Worm (Caenorhabditis elegans) whole organism, L2 larva: ENCODE data around the gene rpl-16.

Source experiments
- C34F6.9 ChIP-seq: fragments of 150-350 bp; optimal IDR thresholded peaks from 2 replicates; lab custom pipeline; 2014; ENCODE audit warnings: missing biosample characterization, missing genetic modification characterization
- F13H6.1 ChIP-seq: sonication (generic microtip); optimal IDR thresholded peaks from 2 replicates; lab custom pipeline; 2016; ENCODE audit warnings: missing genetic modification characterization, missing compliant biosample characterization
- Y55F3AM.14 ChIP-seq: fragments of 200-800 bp; sonication (Bioruptor generic); optimal IDR thresholded peaks from 2 replicates; lab custom pipeline; 2018; ENCODE audit warnings: mild to moderate bottlenecking, missing genetic modification characterization, missing compliant biosample characterization
- alr-1 ChIP-seq: fragments of 150-350 bp; optimal IDR thresholded peaks from 2 replicates; lab custom pipeline; 2014; ENCODE audit warnings: missing biosample characterization, missing genetic modification characterization
- aly-2 ChIP-seq: fragments of 150-350 bp; optimal IDR thresholded peaks from 2 replicates; lab custom pipeline; 2014; ENCODE audit warnings: missing biosample characterization, missing genetic modification characterization
- ama-1 ChIP-seq: fragments of 150-350 bp; optimal IDR thresholded peaks from 2 replicates; lab custom pipeline; 2018; ENCODE audit warnings: inconsistent platforms
- blmp-1 ChIP-seq: sonication (generic microtip); optimal IDR thresholded peaks from 2 replicates; lab custom pipeline; 2017; ENCODE audit warnings: missing genetic modification characterization, mild to moderate bottlenecking, missing compliant biosample characterization, antibody characterized with exemption, moderate library complexity; ENCODE audit not compliant: insufficient read depth
- ceh-82 ChIP-seq: fragments of 150-350 bp; optimal IDR thresholded peaks from 2 replicates; lab custom pipeline; 2014; ENCODE audit warnings: missing biosample characterization, missing genetic modification characterization
- crh-2 ChIP-seq: sonication (generic microtip); optimal IDR thresholded peaks from 2 replicates; lab custom pipeline; 2017; ENCODE audit warnings: missing biosample characterization, missing genetic modification characterization
- dmd-4 ChIP-seq: sonication (generic microtip); optimal IDR thresholded peaks from 2 replicates; lab custom pipeline; 2017; ENCODE audit warnings: missing biosample characterization, missing genetic modification characterization
- egl-27 ChIP-seq: sonication (generic microtip); optimal IDR thresholded peaks from 3 replicates; lab custom pipeline; 2017; ENCODE audit warnings: missing biosample characterization, missing genetic modification reagents, missing genetic modification characterization
- elt-1 ChIP-seq: fragments of 150-350 bp; optimal IDR thresholded peaks from 2 replicates; lab custom pipeline; 2014; ENCODE audit warnings: missing biosample characterization, missing genetic modification characterization
- elt-3 ChIP-seq: sonication (generic microtip); optimal IDR thresholded peaks from 2 replicates; lab custom pipeline; 2017; ENCODE audit warnings: missing biosample characterization, missing genetic modification characterization
- fos-1 ChIP-seq: fragments of 150-350 bp; optimal IDR thresholded peaks from 2 replicates; lab custom pipeline; 2014; ENCODE audit warnings: missing biosample characterization, missing genetic modification characterization
- gmeb-1 ChIP-seq: fragments of 150-350 bp; optimal IDR thresholded peaks from 2 replicates; lab custom pipeline; 2014; ENCODE audit warnings: missing biosample characterization, missing genetic modification characterization
- lin-11 ChIP-seq: fragments of 150-350 bp; sonication (generic microtip); optimal IDR thresholded peaks from 2 replicates; lab custom pipeline; 2014; ENCODE audit warnings: missing biosample characterization, missing genetic modification characterization, inconsistent platforms, mixed read lengths
- lin-13 ChIP-seq: fragments of 150-350 bp; optimal IDR thresholded peaks from 2 replicates; lab custom pipeline; 2014; ENCODE audit warnings: missing biosample characterization, missing genetic modification reagents, missing genetic modification characterization
- lin-39 ChIP-seq: fragments of 150-350 bp; optimal IDR thresholded peaks from 2 replicates; lab custom pipeline; 2014; ENCODE audit warnings: missing biosample characterization, missing genetic modification reagents, missing genetic modification characterization
- lsy-2 ChIP-seq, 2 experiments: fragments of 150-350 bp in 1 of 2; sonication (generic microtip) in 1 of 2; optimal IDR thresholded peaks; 2 replicates each; lab custom pipeline; 2014 to 2017; ENCODE audit warnings: missing biosample characterization in 2 of 2, missing genetic modification characterization in 2 of 2
- mbf-1 ChIP-seq: sonication (generic microtip); optimal IDR thresholded peaks from 2 replicates; lab custom pipeline; 2017; ENCODE audit warnings: missing biosample characterization, missing genetic modification characterization
- mdl-1 ChIP-seq, 2 experiments: fragments of 150-350 bp in 1 of 2; sonication (generic microtip) in 1 of 2; optimal IDR thresholded peaks; 2 replicates each; lab custom pipeline; 2017; ENCODE audit warnings: missing biosample characterization in 2 of 2, missing genetic modification characterization in 2 of 2
- nhr-11 ChIP-seq: fragments of 150-350 bp; optimal IDR thresholded peaks from 2 replicates; lab custom pipeline; 2014; ENCODE audit warnings: missing biosample characterization, missing genetic modification characterization
- nhr-12 ChIP-seq: fragments of 150-350 bp; optimal IDR thresholded peaks from 2 replicates; lab custom pipeline; 2014; ENCODE audit warnings: missing biosample characterization, missing genetic modification characterization
- nhr-129 ChIP-seq: fragments of 150-350 bp; optimal IDR thresholded peaks from 2 replicates; lab custom pipeline; 2014; ENCODE audit warnings: missing biosample characterization, missing genetic modification characterization
- nhr-23 ChIP-seq: fragments of 150-350 bp; optimal IDR thresholded peaks from 2 replicates; lab custom pipeline; 2014; ENCODE audit warnings: missing biosample characterization, missing genetic modification reagents, missing genetic modification characterization
- nhr-237 ChIP-seq: fragments of 150-350 bp; optimal IDR thresholded peaks from 2 replicates; lab custom pipeline; 2014; ENCODE audit warnings: missing biosample characterization, missing genetic modification characterization
- nhr-6 ChIP-seq: fragments of 150-350 bp; optimal IDR thresholded peaks from 2 replicates; lab custom pipeline; 2014; ENCODE audit warnings: missing biosample characterization, missing genetic modification characterization
- nhr-77 ChIP-seq: fragments of 150-350 bp; optimal IDR thresholded peaks from 2 replicates; lab custom pipeline; 2014; ENCODE audit warnings: missing biosample characterization, missing genetic modification characterization
- peb-1 ChIP-seq: fragments of 150-350 bp; optimal IDR thresholded peaks from 2 replicates; lab custom pipeline; 2014; ENCODE audit warnings: missing biosample characterization, missing genetic modification characterization
- sem-4 ChIP-seq: fragments of 150-350 bp; optimal IDR thresholded peaks from 2 replicates; lab custom pipeline; 2014; ENCODE audit warnings: missing biosample characterization, missing genetic modification reagents, missing genetic modification characterization
- sma-3 ChIP-seq: sonication (generic microtip); optimal IDR thresholded peaks from 2 replicates; lab custom pipeline; 2016; ENCODE audit warnings: missing genetic modification reagents, missing genetic modification characterization, missing compliant biosample characterization
- sma-9 ChIP-seq, 2 experiments: fragments of 150-350 bp in 1 of 2; sonication (generic microtip) in 1 of 2; optimal IDR thresholded peaks; 2 replicates each; lab custom pipeline; 2014 to 2016; ENCODE audit warnings: missing genetic modification characterization in 2 of 2, mild to moderate bottlenecking in 1 of 2, missing biosample characterization in 1 of 2, missing compliant biosample characterization in 1 of 2, missing genetic modification reagents in 1 of 2, moderate library complexity in 1 of 2
- snpc-4 ChIP-seq: fragments of 150-350 bp; optimal IDR thresholded peaks from 2 replicates; lab custom pipeline; 2014; ENCODE audit warnings: missing biosample characterization, missing genetic modification characterization
- unc-55 ChIP-seq: fragments of 150-350 bp; sonication (generic microtip); optimal IDR thresholded peaks from 3 replicates; lab custom pipeline; 2014; ENCODE audit warnings: missing biosample characterization, missing genetic modification reagents, missing genetic modification characterization
- unc-62 ChIP-seq: fragments of 150-350 bp; optimal IDR thresholded peaks from 2 replicates; lab custom pipeline; 2014; ENCODE audit warnings: missing biosample characterization, missing genetic modification reagents, missing genetic modification characterization
- zag-1 ChIP-seq: fragments of 150-350 bp; optimal IDR thresholded peaks from 2 replicates; lab custom pipeline; 2014; ENCODE audit warnings: missing biosample characterization, missing genetic modification characterization
- ztf-11 ChIP-seq: sonication (generic microtip); optimal IDR thresholded peaks from 2 replicates; lab custom pipeline; 2017; ENCODE audit warnings: missing biosample characterization, missing genetic modification characterization
- ztf-4 ChIP-seq: fragments of 150-350 bp; optimal IDR thresholded peaks from 2 replicates; lab custom pipeline; 2014; ENCODE audit warnings: missing biosample characterization, missing genetic modification characterization

The rpl-16 gene

ce11 chrIII:3488224-3488623, 15.2 kb downstream of the rpl-16 start, which contains the start of gene C34C12.7:
Gene C34C12.7 (minus strand): TSS chrIII:3488341.
- TF ChIP-seq zag-1 (tag; lab: Kevin White, UChicago) (no peak), nhr-77 (tag; lab: Kevin White, UChicago) (no peak), peb-1 (no peak), aly-2 (tag; lab: Kevin White, UChicago) (no peak), egl-27 (tag; lab: Kevin White, UChicago) (no peak), unc-62 (no peak), alr-1 (tag; lab: Kevin White, UChicago) (no peak), ztf-11 (no peak), lin-11 (tag; lab: Kevin White, UChicago) (no peak), nhr-12 (no peak), blmp-1 (no peak), C34F6.9 (no peak)

DNA sequence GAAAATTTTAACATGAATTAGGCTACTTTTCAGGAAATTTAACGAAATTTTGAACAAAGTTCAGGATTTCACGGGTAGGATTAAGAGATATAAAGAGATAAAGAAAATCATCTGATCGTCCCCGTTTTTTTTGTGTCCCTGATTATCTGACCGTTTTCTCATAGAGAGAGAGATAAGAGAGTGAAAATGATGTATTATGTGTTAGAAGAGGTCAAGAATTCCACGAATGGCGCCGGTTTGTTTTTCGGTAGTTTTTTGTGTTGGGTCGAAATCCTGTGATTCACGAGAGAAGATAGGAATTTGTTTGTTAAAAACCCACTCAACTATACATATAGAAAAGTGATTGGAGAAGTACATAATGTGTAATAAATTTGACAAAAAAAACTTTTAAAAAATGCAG, 16.3 kb downstream of the rpl-16 start:
- TF ChIP-seq lin-39 (no peak), sma-9 (GFP tag; optimal IDR thresholded peaks at IDR 0.05; lab: Kevin White, UChicago) (no peak), sma-9 (tag; optimal IDR thresholded peaks at IDR 0.05; lab: Kevin White, UChicago) (no peak), nhr-237 (tag; lab: Kevin White, UChicago) (no peak), elt-1 (tag; lab: Kevin White, UChicago) (no peak), unc-62 (no peak), crh-2 (no peak), egl-27 (tag; lab: Kevin White, UChicago) (no peak), ama-1 (no peak), nhr-12 (no peak), nhr-23 (tag; lab: Kevin White, UChicago) (no peak), sem-4 (tag; lab: Kevin White, UChicago) (no peak), ceh-82 (tag; lab: Kevin White, UChicago) (no peak), nhr-6 (tag; lab: Kevin White, UChicago) (no peak), F13H6.1 (tag; lab: Kevin White, UChicago) (no peak), unc-55 (GFP tag; lab: Kevin White, UChicago) (no peak), ztf-4 (tag; lab: Kevin White, UChicago) (no peak), nhr-129 (tag; lab: Kevin White, UChicago) (no peak), mdl-1 (tag; optimal IDR thresholded peaks at IDR 0.05; lab: Kevin White, UChicago) (no peak)

DNA sequence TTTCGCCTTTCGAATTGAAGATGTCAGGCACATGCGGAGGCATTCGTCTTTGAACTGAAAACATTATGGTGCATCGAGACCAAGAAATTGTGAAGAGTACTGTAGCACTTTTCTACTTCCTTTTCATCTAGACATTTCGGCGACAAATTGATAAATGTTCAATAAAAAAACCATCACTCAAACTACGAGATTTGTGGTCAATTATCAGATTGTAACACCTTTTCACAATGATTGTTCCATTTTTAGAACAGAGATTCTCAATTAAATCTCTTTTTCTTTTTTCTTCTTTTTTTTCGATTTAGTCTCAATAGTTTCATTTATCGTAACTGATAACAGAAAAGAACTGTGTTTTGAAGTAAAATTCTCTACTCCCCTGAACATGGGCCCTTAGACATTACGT, 17.3 kb downstream of the rpl-16 start:
- no peak for TF ChIP-seq peb-1
- TF ChIP-seq lsy-2 (tag; optimal IDR thresholded peaks at IDR 0.05; lab: Kevin White, UChicago), result no peak
- TF ChIP-seq alr-1 (tag; lab: Kevin White, UChicago), result no peak
- peak; percentile 55 for TF ChIP-seq blmp-1
- TF ChIP-seq sma-3 (GFP tag; lab: Kevin White, UChicago), result peak; percentile 30
- TF ChIP-seq nhr-77 (tag; lab: Kevin White, UChicago), result no peak
- no peak for TF ChIP-seq unc-62
- no peak for TF ChIP-seq zag-1 (tag; lab: Kevin White, UChicago)

- TF ChIP-seq nhr-77 (tag; lab: Kevin White, UChicago), result no peak
- TF ChIP-seq snpc-4 (tag; lab: Kevin White, UChicago), result no peak
- TF ChIP-seq elt-3, result no peak
- no peak for TF ChIP-seq elt-1 (tag; lab: Kevin White, UChicago)
- TF ChIP-seq fos-1 (tag; lab: Kevin White, UChicago), result no peak
- TF ChIP-seq lin-13 (GFP tag; lab: Kevin White, UChicago), result no peak
- TF ChIP-seq blmp-1, result no peak
- no peak for TF ChIP-seq gmeb-1
- TF ChIP-seq peb-1, result no peak
- TF ChIP-seq, all 48 proteins: peak for 0
These were observed 18.4 kb downstream of the rpl-16 start for ce11 chrIII:3484995-3485394.

DNA sequence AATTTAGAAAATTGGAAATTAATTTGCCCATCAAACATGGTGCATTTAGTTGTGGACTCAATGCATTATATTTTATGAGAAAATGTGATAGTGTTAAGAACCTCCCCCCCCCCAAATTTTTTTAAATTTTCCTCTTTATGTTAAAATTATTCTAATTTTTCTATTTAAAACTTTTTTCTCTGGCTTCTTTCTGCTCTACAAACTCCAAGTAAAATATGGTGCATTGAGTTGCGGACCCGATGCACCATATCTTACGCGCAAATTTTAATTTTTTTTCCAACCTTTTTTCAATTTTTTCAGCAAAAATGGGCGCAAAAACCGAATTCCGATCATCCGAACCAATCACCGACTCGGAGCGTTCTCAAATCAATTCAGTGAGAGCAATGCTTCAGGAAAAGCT, 21.1 kb downstream of the rpl-16 start, which contains the start of gene C34C12.6:
Gene C34C12.6 (plus strand): TSS at position 301 of the 400 bp plus-strand sequence.
- no peak for TF ChIP-seq dmd-4 (tag; lab: Kevin White, UChicago)
- TF ChIP-seq nhr-11 (tag; lab: Kevin White, UChicago), result no peak
- TF ChIP-seq Y55F3AM.14 (GFP tag; lab: Kevin White, UChicago), result no peak
- TF ChIP-seq mbf-1 (tag; lab: Kevin White, UChicago), result no peak
- no peak for TF ChIP-seq lsy-2 (tag; optimal IDR thresholded peaks at IDR 0.05; lab: Kevin White, UChicago)
- TF ChIP-seq lin-13 (GFP tag; lab: Kevin White, UChicago), result no peak
- no peak for TF ChIP-seq nhr-23 (tag; lab: Kevin White, UChicago)
- TF ChIP-seq aly-2 (tag; lab: Kevin White, UChicago), result no peak
